Worm (Caenorhabditis elegans): Measurements from ENCODE around the gene ndab-1.

- no peak for TF ChIP-seq unc-39 (tag; optimal IDR thresholded peaks at IDR 0.05)
- TF ChIP-seq nhr-76 (tag; optimal IDR thresholded peaks at IDR 0.05): no peak
- no peak for TF ChIP-seq pha-4 (tag; optimal IDR thresholded peaks at IDR 0.05)
- TF ChIP-seq snpc-4 (tag; optimal IDR thresholded peaks at IDR 0.05): no peak
- TF ChIP-seq unc-62 (GFP tag; optimal IDR thresholded peaks at IDR 0.05): no peak
- TF ChIP-seq ztf-11 (tag; optimal IDR thresholded peaks at IDR 0.05): no peak
- no peak for TF ChIP-seq mep-1 (tag; optimal IDR thresholded peaks at IDR 0.05)
Observed at ce11 chrIII:11878751-11879150, 36.8 kb downstream of the ndab-1 start, which contains the start of gene Y56A3A.6.

Data from whole organism, mixed stage, embryonic.